Worm (Caenorhabditis elegans) whole organism, L3 larva: Measurements from ENCODE around the gene F35F11.2.
A peak's percentile ranks its signal among the peaks of the same experiment; 100 is the strongest.

ENCODE experiments used
- R02D3.7 ChIP-seq: fragments of 150-350 bp; optimal IDR thresholded peaks from 2 replicates; lab custom pipeline; 2014; ENCODE audit warnings: missing biosample characterization, missing genetic modification characterization
- ZK546.5 ChIP-seq: sonication (generic microtip); optimal IDR thresholded peaks from 2 replicates; lab custom pipeline; 2017; ENCODE audit warnings: missing biosample characterization, missing genetic modification characterization
- aly-2 ChIP-seq: fragments of 150-350 bp; optimal IDR thresholded peaks from 2 replicates; lab custom pipeline; 2014; ENCODE audit warnings: missing biosample characterization, missing genetic modification characterization
- ama-1 ChIP-seq: fragments of 150-350 bp; optimal IDR thresholded peaks from 2 replicates; lab custom pipeline; 2018
- ceh-16 ChIP-seq: sonication (generic microtip); optimal IDR thresholded peaks from 2 replicates; lab custom pipeline; 2017; ENCODE audit warnings: missing biosample characterization, missing genetic modification characterization
- ceh-28 ChIP-seq: fragments of 150-350 bp; optimal IDR thresholded peaks from 2 replicates; lab custom pipeline; 2014; ENCODE audit warnings: missing biosample characterization, missing genetic modification reagents, missing genetic modification characterization
- ceh-82 ChIP-seq: fragments of 150-350 bp; optimal IDR thresholded peaks from 2 replicates; lab custom pipeline; 2014; ENCODE audit warnings: missing biosample characterization, missing genetic modification characterization
- ceh-9 ChIP-seq: sonication (generic microtip); optimal IDR thresholded peaks from 2 replicates; lab custom pipeline; 2018; ENCODE audit warnings: missing biosample characterization, missing genetic modification characterization
- daf-12 ChIP-seq: fragments of 150-350 bp; optimal IDR thresholded peaks from 2 replicates; lab custom pipeline; 2014; ENCODE audit warnings: missing biosample characterization, missing genetic modification reagents, missing genetic modification characterization
- egl-5 ChIP-seq: fragments of 150-350 bp; optimal IDR thresholded peaks from 2 replicates; lab custom pipeline; 2017; ENCODE audit warnings: missing biosample characterization, missing genetic modification reagents, missing genetic modification characterization, inconsistent platforms
- elt-1 ChIP-seq: fragments of 150-350 bp; optimal IDR thresholded peaks from 2 replicates; lab custom pipeline; 2014; ENCODE audit warnings: missing biosample characterization, missing genetic modification characterization
- elt-2 ChIP-seq: sonication (generic microtip); optimal IDR thresholded peaks from 2 replicates; lab custom pipeline; 2016; ENCODE audit warnings: missing genetic modification reagents, mild to moderate bottlenecking, missing genetic modification characterization, missing compliant biosample characterization
- elt-3 ChIP-seq, 3 experiments: fragments of 150-350 bp in 1 of 3; sonication (generic microtip) in 2 of 3; optimal IDR thresholded peaks; 2 replicates in 2 of 3; 4 replicates in 1 of 3; lab custom pipeline; 2014 to 2017; ENCODE audit warnings: missing biosample characterization in 3 of 3, missing genetic modification characterization in 3 of 3
- eor-1 ChIP-seq, 2 experiments: fragments of 150-350 bp; optimal IDR thresholded peaks; 2 replicates each; lab custom pipeline; 2014 to 2018; ENCODE audit warnings: missing biosample characterization in 2 of 2, missing genetic modification characterization in 2 of 2
- fkh-10 ChIP-seq: sonication (generic microtip); optimal IDR thresholded peaks from 2 replicates; lab custom pipeline; 2017; ENCODE audit warnings: missing biosample characterization, missing genetic modification reagents, missing genetic modification characterization
- fkh-2 ChIP-seq: fragments of 150-350 bp; optimal IDR thresholded peaks from 2 replicates; lab custom pipeline; 2014; ENCODE audit warnings: missing biosample characterization, missing genetic modification reagents, missing genetic modification characterization
- hmg-11 ChIP-seq: sonication (generic microtip); optimal IDR thresholded peaks from 2 replicates; lab custom pipeline; 2016; ENCODE audit warnings: missing genetic modification characterization, missing compliant biosample characterization
- jun-1 ChIP-seq: fragments of 150-350 bp; optimal IDR thresholded peaks from 2 replicates; lab custom pipeline; 2014; ENCODE audit warnings: missing biosample characterization, missing genetic modification reagents, missing genetic modification characterization
- lin-39 ChIP-seq: fragments of 150-350 bp; optimal IDR thresholded peaks from 2 replicates; lab custom pipeline; 2018; ENCODE audit warnings: missing biosample characterization, missing genetic modification reagents, missing genetic modification characterization
- lsy-12 ChIP-seq: sonication (generic microtip); optimal IDR thresholded peaks from 2 replicates; lab custom pipeline; 2016; ENCODE audit warnings: mild to moderate bottlenecking, missing genetic modification characterization, missing compliant biosample characterization
- mdl-1 ChIP-seq: fragments of 150-350 bp; optimal IDR thresholded peaks from 2 replicates; lab custom pipeline; 2014; ENCODE audit warnings: missing biosample characterization, missing genetic modification characterization
- mml-1 ChIP-seq: fragments of 150-350 bp; sonication (generic microtip); optimal IDR thresholded peaks from 3 replicates; lab custom pipeline; 2014; ENCODE audit warnings: missing biosample characterization, missing genetic modification characterization
- nfya-1 ChIP-seq: sonication (generic microtip); optimal IDR thresholded peaks from 2 replicates; lab custom pipeline; 2017; ENCODE audit warnings: missing genetic modification characterization, mild to moderate bottlenecking, missing compliant biosample characterization, antibody characterized with exemption, moderate library complexity; ENCODE audit not compliant: insufficient read depth
- nhr-12 ChIP-seq: fragments of 150-350 bp; optimal IDR thresholded peaks from 2 replicates; lab custom pipeline; 2014; ENCODE audit warnings: missing biosample characterization, missing genetic modification characterization
- nhr-23 ChIP-seq: fragments of 150-350 bp; optimal IDR thresholded peaks from 2 replicates; lab custom pipeline; 2014; ENCODE audit warnings: missing biosample characterization, missing genetic modification reagents, missing genetic modification characterization
- nhr-25 ChIP-seq: sonication (generic microtip); optimal IDR thresholded peaks from 2 replicates; lab custom pipeline; 2017; ENCODE audit warnings: missing biosample characterization, missing genetic modification characterization
- nhr-28 ChIP-seq: fragments of 150-350 bp; optimal IDR thresholded peaks from 2 replicates; lab custom pipeline; 2014; ENCODE audit warnings: missing biosample characterization, missing genetic modification characterization
- nhr-43 ChIP-seq: sonication (generic microtip); optimal IDR thresholded peaks from 2 replicates; lab custom pipeline; 2016; ENCODE audit warnings: mild to moderate bottlenecking, missing genetic modification characterization, missing compliant biosample characterization; ENCODE audit not compliant: poor library complexity, severe bottlenecking
- nhr-76 ChIP-seq: fragments of 150-350 bp; sonication (generic microtip); optimal IDR thresholded peaks from 5 replicates; lab custom pipeline; 2014; ENCODE audit warnings: missing biosample characterization, missing genetic modification characterization
- nhr-77 ChIP-seq: fragments of 150-350 bp; optimal IDR thresholded peaks from 2 replicates; lab custom pipeline; 2014; ENCODE audit warnings: missing biosample characterization, missing genetic modification characterization
- pha-4 ChIP-seq: fragments of 150-350 bp; optimal IDR thresholded peaks from 2 replicates; lab custom pipeline; 2014; ENCODE audit warnings: missing biosample characterization, missing genetic modification reagents, missing genetic modification characterization
- pqm-1 ChIP-seq: fragments of 150-350 bp; optimal IDR thresholded peaks from 2 replicates; lab custom pipeline; 2017; ENCODE audit warnings: missing biosample characterization, missing genetic modification characterization, inconsistent platforms
- skn-1 ChIP-seq: fragments of 150-350 bp; optimal IDR thresholded peaks from 2 replicates; lab custom pipeline; 2014; ENCODE audit warnings: missing biosample characterization, missing genetic modification characterization
- snpc-4 ChIP-seq: fragments of 150-350 bp; optimal IDR thresholded peaks from 2 replicates; lab custom pipeline; 2014; ENCODE audit warnings: missing biosample characterization, missing genetic modification characterization
- tbx-2 ChIP-seq: sonication (generic microtip); optimal IDR thresholded peaks from 2 replicates; lab custom pipeline; 2016; ENCODE audit warnings: mild to moderate bottlenecking, missing genetic modification characterization, missing compliant biosample characterization
- unc-39 ChIP-seq: sonication (generic microtip); optimal IDR thresholded peaks from 4 replicates; lab custom pipeline; 2017; ENCODE audit warnings: missing biosample characterization, missing genetic modification characterization
- unc-62 ChIP-seq: fragments of 150-350 bp; sonication (generic microtip); optimal IDR thresholded peaks from 4 replicates; lab custom pipeline; 2014; ENCODE audit warnings: missing biosample characterization, missing genetic modification reagents, missing genetic modification characterization
- ztf-11 ChIP-seq: fragments of 150-350 bp; optimal IDR thresholded peaks from 2 replicates; lab custom pipeline; 2014; ENCODE audit warnings: missing biosample characterization, missing genetic modification characterization
- ztf-4 ChIP-seq: fragments of 150-350 bp; optimal IDR thresholded peaks from 2 replicates; lab custom pipeline; 2014; ENCODE audit warnings: missing biosample characterization, missing genetic modification characterization

Gene F35F11.2

ce11 chrIV:4013621-4014020, 26.5 kb upstream of the F35F11.2 start:
- TF ChIP-seq daf-12 (tag; lab: Kevin White, UChicago) (no peak), hmg-11 (tag; lab: Kevin White, UChicago) (no peak), nhr-12 (tag; lab: Kevin White, UChicago) (no peak), unc-62 (GFP tag; lab: Kevin White, UChicago) (no peak), unc-39 (tag; lab: Kevin White, UChicago) (no peak), ztf-11 (no peak), R02D3.7 (tag; lab: Kevin White, UChicago) (no peak)

- TF ChIP-seq unc-62 (GFP tag; lab: Kevin White, UChicago), result no peak
- TF ChIP-seq R02D3.7 (tag; lab: Kevin White, UChicago), result peak; percentile 7
- peak; percentile 2 for TF ChIP-seq elt-2
- TF ChIP-seq egl-5 (tag; lab: Kevin White, UChicago), result no peak
- no peak for TF ChIP-seq jun-1 (tag; lab: Kevin White, UChicago)
- TF ChIP-seq snpc-4, result no peak
- peak; percentile 46 for TF ChIP-seq nhr-77 (tag; lab: Kevin White, UChicago)
- TF ChIP-seq nhr-25 (tag; lab: Kevin White, UChicago), result no peak
- no peak for TF ChIP-seq ceh-28 (tag; lab: Kevin White, UChicago)
- TF ChIP-seq nhr-76 (tag; lab: Kevin White, UChicago), result no peak
- TF ChIP-seq nhr-28 (tag; lab: Kevin White, UChicago), result no peak
- TF ChIP-seq ztf-4 (tag; lab: Kevin White, UChicago), result no peak
These were observed 25.7 kb upstream of the F35F11.2 start for ce11 chrIV:4014341-4014826.

ce11 chrIV:4015660-4016059, 24.4 kb upstream of the F35F11.2 start:
- no peak for TF ChIP-seq pqm-1
- no peak for TF ChIP-seq daf-12 (tag; lab: Kevin White, UChicago)
- TF ChIP-seq hmg-11 (tag; lab: Kevin White, UChicago), result no peak
- TF ChIP-seq nhr-77 (tag; lab: Kevin White, UChicago), result no peak
- no peak for TF ChIP-seq elt-3 (tag; optimal IDR thresholded peaks at IDR 0.05; lab: Kevin White, UChicago)
- no peak for TF ChIP-seq ztf-11
- TF ChIP-seq ceh-82 (tag; lab: Kevin White, UChicago), result no peak
- no peak for TF ChIP-seq ZK546.5
- no peak for TF ChIP-seq unc-62 (GFP tag; lab: Kevin White, UChicago)
- no peak for TF ChIP-seq R02D3.7 (tag; lab: Kevin White, UChicago)
- no peak for TF ChIP-seq ama-1 (lab: Kevin White, UChicago)
- TF ChIP-seq eor-1 (tag; optimal IDR thresholded peaks at IDR 0.05; lab: Kevin White, UChicago), result no peak
- TF ChIP-seq egl-5 (tag; lab: Kevin White, UChicago), result no peak
- TF ChIP-seq mdl-1 (tag; lab: Kevin White, UChicago), result no peak
- TF ChIP-seq nfya-1, result no peak
- TF ChIP-seq nhr-23 (tag; lab: Kevin White, UChicago), result no peak
- no peak for TF ChIP-seq elt-1 (tag; lab: Kevin White, UChicago)
- no peak for TF ChIP-seq nhr-28 (tag; lab: Kevin White, UChicago)
- TF ChIP-seq lin-39 (tag; lab: Kevin White, UChicago), result no peak
- TF ChIP-seq nhr-43 (tag; lab: Kevin White, UChicago), result no peak

ce11 chrIV:4016723-4017122, 23.4 kb upstream of the F35F11.2 start:
- TF ChIP-seq R02D3.7 (tag; lab: Kevin White, UChicago), result no peak
- TF ChIP-seq ceh-82 (tag; lab: Kevin White, UChicago), result no peak
- no peak for TF ChIP-seq ceh-16
- TF ChIP-seq pha-4 (tag; lab: Kevin White, UChicago), result no peak
- no peak for TF ChIP-seq daf-12 (tag; lab: Kevin White, UChicago)
- TF ChIP-seq elt-3 (tag; optimal IDR thresholded peaks at IDR 0.05; lab: Kevin White, UChicago), result no peak
- TF ChIP-seq nhr-77 (tag; lab: Kevin White, UChicago), result no peak
- TF ChIP-seq unc-39 (tag; lab: Kevin White, UChicago), result no peak
- TF ChIP-seq pqm-1, result no peak
- TF ChIP-seq, all 47 proteins: peak for 0

- TF ChIP-seq nhr-28 (tag; lab: Kevin White, UChicago) (no peak), ceh-16 (no peak), lsy-12 (tag; lab: Kevin White, UChicago) (no peak), mml-1 (tag; lab: Kevin White, UChicago) (no peak), elt-3 (tag; optimal IDR thresholded peaks at IDR 0.05; lab: Kevin White, UChicago) (no peak), jun-1 (tag; lab: Kevin White, UChicago) (no peak), R02D3.7 (tag; lab: Kevin White, UChicago) (no peak), ZK546.5 (no peak), ceh-9 (tag; lab: Kevin White, UChicago) (no peak), ama-1 (lab: Kevin White, UChicago) (peak; percentile 11), skn-1 (tag; lab: Kevin White, UChicago) (no peak), fkh-2 (no peak), egl-5 (tag; lab: Kevin White, UChicago) (peak; percentile 33), nhr-76 (tag; lab: Kevin White, UChicago) (no peak), tbx-2 (tag; lab: Kevin White, UChicago) (no peak), elt-2 (peak; percentile 47), fkh-10 (no peak), snpc-4 (no peak), aly-2 (tag; lab: Kevin White, UChicago) (no peak), daf-12 (tag; lab: Kevin White, UChicago) (no peak)
- TF ChIP-seq, all 47 proteins: peak for 3
These were observed 21.2 kb upstream of the F35F11.2 start for ce11 chrIV:4018692-4019387.
